Worm (Caenorhabditis elegans): ENCODE data around the gene Y73F8A.13.

The Y73F8A.13 gene

ce11 chrIV:15312008-15312407 is at the start of gene Y73F8A.13:
Gene Y73F8A.13 (plus strand): TSS chrIV:15312247.
- TF ChIP-seq gei-8 (GFP tag; optimal IDR thresholded peaks at IDR 0.05), result no peak
- TF ChIP-seq nhr-25 (tag; optimal IDR thresholded peaks at IDR 0.05; ENCODE audit: borderline replicate concordance, insufficient read depth), result no peak
- TF ChIP-seq daf-16 (GFP tag; optimal IDR thresholded peaks at IDR 0.05), result no peak
- TF ChIP-seq daf-16 (tag; optimal IDR thresholded peaks at IDR 0.05), result peak; percentile 55
- no peak for TF ChIP-seq lir-3 (tag; optimal IDR thresholded peaks at IDR 0.05)
- peak; percentile 3 for TF ChIP-seq lin-13 (GFP tag; optimal IDR thresholded peaks at IDR 0.05)

- peak; percentile 5 for TF ChIP-seq nhr-28 (tag; optimal IDR thresholded peaks at IDR 0.05)
- peak in 1 of 2 experiments; percentile 93 for TF ChIP-seq unc-62 (GFP tag; optimal IDR thresholded peaks at IDR 0.05 in 1 of 2)
- TF ChIP-seq unc-62 (tag; optimal IDR thresholded peaks at IDR 0.05), result no peak
- peak in 1 of 2 experiments; percentile 80 for TF ChIP-seq daf-16 (GFP tag; optimal IDR thresholded peaks at IDR 0.05)
- no peak for TF ChIP-seq daf-16 (tag; optimal IDR thresholded peaks at IDR 0.05)
- no peak for TF ChIP-seq ztf-7 (tag; optimal IDR thresholded peaks at IDR 0.05)
- TF ChIP-seq nhr-11 (tag; optimal IDR thresholded peaks at IDR 0.05), result peak; percentile 40
- no peak for TF ChIP-seq nhr-76 (tag; optimal IDR thresholded peaks at IDR 0.05)
These were observed 38.0 kb upstream of the Y73F8A.13 start for ce11 chrIV:15274063-15274462.

- TF ChIP-seq ama-1 (optimal IDR thresholded peaks at IDR 0.05), result peak; percentile 43
- peak; percentile 59; the same call in 1 of the 2 replicates for TF ChIP-seq snpc-1.2 (GFP tag; IDR thresholded peaks at IDR 0.05)
- no peak for TF ChIP-seq hlh-30 (tag; optimal IDR thresholded peaks at IDR 0.05; ENCODE audit: insufficient read depth)
- TF ChIP-seq daf-16 (GFP tag; optimal IDR thresholded peaks at IDR 0.05), result peak in 1 of 2 experiments; percentile 18
- no peak for TF ChIP-seq daf-16 (tag; optimal IDR thresholded peaks at IDR 0.05)
- TF ChIP-seq zip-2 (tag; optimal IDR thresholded peaks at IDR 0.05), result no peak
- no peak for TF ChIP-seq T26A8.4 (GFP tag; IDR thresholded peaks at IDR 0.05)
- TF ChIP-seq ceh-62 (tag; optimal IDR thresholded peaks at IDR 0.05), result no peak
- TF ChIP-seq nhr-41 (GFP tag; IDR thresholded peaks at IDR 0.05), result no peak
- no peak for TF ChIP-seq lin-38 (GFP tag; IDR thresholded peaks at IDR 0.05)
- no peak for TF ChIP-seq nhr-11 (tag; optimal IDR thresholded peaks at IDR 0.05)
- no peak for TF ChIP-seq ZK546.5 (tag; optimal IDR thresholded peaks at IDR 0.05)
These were observed 36.6 kb upstream of the Y73F8A.13 start, which contains the start of gene ccg-1 for ce11 chrIV:15275363-15275854. Gene ccg-1 (minus strand): TSS chrIV:15275804.

ce11 chrIV:15280219-15280618 is 31.8 kb upstream of the Y73F8A.13 start:
- TF ChIP-seq aha-1 (tag) (peak; percentile 28), zag-1 (tag; optimal IDR thresholded peaks at IDR 0.05) (no peak), daf-16 (GFP tag; optimal IDR thresholded peaks at IDR 0.05) (no peak), daf-16 (tag; optimal IDR thresholded peaks at IDR 0.05) (no peak), dpl-1 (GFP tag; optimal IDR thresholded peaks at IDR 0.05) (no peak)

- TF ChIP-seq madf-9 (GFP tag; conservative IDR thresholded peaks at IDR 0.05) (no peak), snpc-1.2 (GFP tag; IDR thresholded peaks at IDR 0.05) (peak; percentile 89)
These were observed 28.4 kb upstream of the Y73F8A.13 start for ce11 chrIV:15283617-15284016.

- no peak for TF ChIP-seq ZK546.5 (tag; optimal IDR thresholded peaks at IDR 0.05)
- peak; percentile 32 to 68; a peak in 2 of 4 replicates for TF ChIP-seq madf-5 (GFP tag; IDR thresholded peaks at IDR 0.05)
- TF ChIP-seq nhr-25 (tag; optimal IDR thresholded peaks at IDR 0.05; ENCODE audit: borderline replicate concordance, insufficient read depth), result no peak
- no peak for TF ChIP-seq nhr-48 (tag; optimal IDR thresholded peaks at IDR 0.05)
- no peak for TF ChIP-seq attf-4 (tag; optimal IDR thresholded peaks at IDR 0.05)
- TF ChIP-seq lin-39 (tag; optimal IDR thresholded peaks at IDR 0.05), result no peak
- peak; percentile 95 for TF ChIP-seq aha-1 (tag)
- no peak for TF ChIP-seq duxl-1 (tag; optimal IDR thresholded peaks at IDR 0.05; ENCODE audit: poor library complexity)
- TF ChIP-seq snpc-1.2 (GFP tag; IDR thresholded peaks at IDR 0.05), result peak; percentile 98
- TF ChIP-seq fos-1 (tag; optimal IDR thresholded peaks at IDR 0.05), result no peak
- TF ChIP-seq egl-27 (tag; optimal IDR thresholded peaks at IDR 0.05), result no peak
- TF ChIP-seq aly-2 (tag; optimal IDR thresholded peaks at IDR 0.05), result no peak
- TF ChIP-seq mxl-3 (GFP tag; optimal IDR thresholded peaks at IDR 0.05), result no peak
- no peak for TF ChIP-seq cey-2 (tag; optimal IDR thresholded peaks at IDR 0.05; ENCODE audit: borderline replicate concordance, insufficient read depth)
- no peak for TF ChIP-seq spr-1 (tag; optimal IDR thresholded peaks at IDR 0.05)
- no peak for TF ChIP-seq ceh-28 (tag; optimal IDR thresholded peaks at IDR 0.05)
- TF ChIP-seq nhr-42 (GFP tag; IDR thresholded peaks at IDR 0.05), result 0 out of 2 replicates have a peak, but pooled peaks have one; percentile 24
- no peak for TF ChIP-seq set-16 (GFP tag; IDR thresholded peaks at IDR 0.05)
- no peak for TF ChIP-seq gei-8 (GFP tag; optimal IDR thresholded peaks at IDR 0.05)
- TF ChIP-seq ces-1 (GFP tag; optimal IDR thresholded peaks at IDR 0.05), result no peak
- TF ChIP-seq mes-2 (tag; optimal IDR thresholded peaks at IDR 0.05; ENCODE audit: poor library complexity, severe bottlenecking), result no peak
- TF ChIP-seq daf-8 (GFP tag; IDR thresholded peaks at IDR 0.05), result no peak
These were observed 22.5 kb upstream of the Y73F8A.13 start for ce11 chrIV:15289508-15289907.
